Fruit fly (Drosophila melanogaster): ENCODE measurements around the gene Tim9a.

The Tim9a gene

dm6 chrX:13358240-13358799 lies 26.7 kb upstream of the Tim9a start:
- TF ChIP-seq pad (GFP tag; optimal IDR thresholded peaks at IDR 0.05) (peak; percentile 96), Hr96 (GFP tag; optimal IDR thresholded peaks at IDR 0.05) (no peak), CG14711 (tag; optimal IDR thresholded peaks at IDR 0.05) (no peak)

dm6 chrX:13358948-13359347 lies 26.1 kb upstream of the Tim9a start, which contains the start of gene Syt12:
TSS of gene Syt12 (plus strand) at chrX:13359248.
- TF ChIP-seq Crg-1 (GFP tag; optimal IDR thresholded peaks at IDR 0.05), result no peak
- no peak for TF ChIP-seq cnc (optimal IDR thresholded peaks at IDR 0.05)
- no peak for TF ChIP-seq CG7101 (tag; optimal IDR thresholded peaks at IDR 0.05)
- TF ChIP-seq CG12768 (GFP tag; optimal IDR thresholded peaks at IDR 0.05), result no peak
- no peak for TF ChIP-seq CG11617 (GFP tag; optimal IDR thresholded peaks at IDR 0.05)
- no peak for TF ChIP-seq pad (GFP tag; optimal IDR thresholded peaks at IDR 0.05)
- TF ChIP-seq ovo (GFP tag; optimal IDR thresholded peaks at IDR 0.05), result no peak
- no peak for TF ChIP-seq CG5204 (GFP tag; optimal IDR thresholded peaks at IDR 0.05)
- TF ChIP-seq CG14711 (tag; optimal IDR thresholded peaks at IDR 0.05), result no peak
- no peak for TF ChIP-seq CG7045 (GFP tag; optimal IDR thresholded peaks at IDR 0.05)
- no peak for TF ChIP-seq bab1 (GFP tag; optimal IDR thresholded peaks at IDR 0.05)

dm6 chrX:13368149-13368548 lies 16.9 kb upstream of the Tim9a start, which contains the start of gene dmrt11E:
TSS of gene dmrt11E (plus strand) at chrX:13368191.
- TF ChIP-seq CG33017 (tag; optimal IDR thresholded peaks at IDR 0.05), result no peak
- TF ChIP-seq cnc (optimal IDR thresholded peaks at IDR 0.05), result no peak
- no peak for TF ChIP-seq Clk (GFP tag; optimal IDR thresholded peaks at IDR 0.05)
- TF ChIP-seq CG7101 (tag; optimal IDR thresholded peaks at IDR 0.05), result no peak
- TF ChIP-seq ovo (GFP tag; optimal IDR thresholded peaks at IDR 0.05), result no peak
- TF ChIP-seq kay (GFP tag; ENCODE audit: borderline replicate concordance), result no peak
- TF ChIP-seq cic (GFP tag; optimal IDR thresholded peaks at IDR 0.05), result no peak
- no peak for TF ChIP-seq Crg-1 (GFP tag; optimal IDR thresholded peaks at IDR 0.05)
- TF ChIP-seq bab1 (GFP tag; optimal IDR thresholded peaks at IDR 0.05), result no peak
- no peak for TF ChIP-seq Hr96 (GFP tag; optimal IDR thresholded peaks at IDR 0.05)
- no peak for TF ChIP-seq CG14711 (tag; optimal IDR thresholded peaks at IDR 0.05)
- no peak for TF ChIP-seq CG1620 (GFP tag; optimal IDR thresholded peaks at IDR 0.05)
- no peak for TF ChIP-seq CG7045 (GFP tag; optimal IDR thresholded peaks at IDR 0.05)
- TF ChIP-seq Mnt (GFP tag; optimal IDR thresholded peaks at IDR 0.05), result no peak
- no peak for TF ChIP-seq toe (GFP tag; optimal IDR thresholded peaks at IDR 0.05)

dm6 chrX:13369438-13369837 lies 15.6 kb upstream of the Tim9a start:
- TF ChIP-seq Crg-1 (GFP tag; optimal IDR thresholded peaks at IDR 0.05) (no peak), CG7045 (GFP tag; optimal IDR thresholded peaks at IDR 0.05) (no peak), pad (GFP tag; optimal IDR thresholded peaks at IDR 0.05) (no peak), kay (GFP tag; ENCODE audit: borderline replicate concordance) (no peak), CG14711 (tag; optimal IDR thresholded peaks at IDR 0.05) (no peak), cnc (optimal IDR thresholded peaks at IDR 0.05) (no peak), CG11617 (GFP tag; optimal IDR thresholded peaks at IDR 0.05) (no peak), Mnt (GFP tag; optimal IDR thresholded peaks at IDR 0.05) (no peak), cic (GFP tag; optimal IDR thresholded peaks at IDR 0.05) (no peak), CG12768 (GFP tag; optimal IDR thresholded peaks at IDR 0.05) (no peak), toe (GFP tag; optimal IDR thresholded peaks at IDR 0.05) (no peak), CG1620 (GFP tag; optimal IDR thresholded peaks at IDR 0.05) (no peak), tj (GFP tag; optimal IDR thresholded peaks at IDR 0.05) (no peak), CG5204 (GFP tag; optimal IDR thresholded peaks at IDR 0.05) (no peak), ovo (GFP tag; optimal IDR thresholded peaks at IDR 0.05) (no peak), CG33017 (tag; optimal IDR thresholded peaks at IDR 0.05) (no peak)

- TF ChIP-seq cic (GFP tag; optimal IDR thresholded peaks at IDR 0.05), result no peak
- no peak for TF ChIP-seq CG33017 (tag; optimal IDR thresholded peaks at IDR 0.05)
- no peak for TF ChIP-seq Mnt (GFP tag; optimal IDR thresholded peaks at IDR 0.05)
- TF ChIP-seq CG7045 (GFP tag; optimal IDR thresholded peaks at IDR 0.05), result no peak
- peak; percentile 19 for TF ChIP-seq kay (GFP tag; ENCODE audit: borderline replicate concordance)
- no peak for TF ChIP-seq pad (GFP tag; optimal IDR thresholded peaks at IDR 0.05)
Measured at dm6 chrX:13370306-13370705, 14.7 kb upstream of the Tim9a start, which contains the start of gene CG1640. TSS of gene CG1640 (plus strand) at chrX:13370606.

- TF ChIP-seq CG7101 (tag; optimal IDR thresholded peaks at IDR 0.05) (peak; percentile 32), Clk (GFP tag; optimal IDR thresholded peaks at IDR 0.05) (no peak), tj (GFP tag; optimal IDR thresholded peaks at IDR 0.05) (peak; percentile 28), toe (GFP tag; optimal IDR thresholded peaks at IDR 0.05) (peak; percentile 6), bab1 (GFP tag; optimal IDR thresholded peaks at IDR 0.05) (peak; percentile 53), pad (GFP tag; optimal IDR thresholded peaks at IDR 0.05) (no peak), ovo (GFP tag; optimal IDR thresholded peaks at IDR 0.05) (no peak), Mnt (GFP tag; optimal IDR thresholded peaks at IDR 0.05) (peak; percentile 72), cic (GFP tag; optimal IDR thresholded peaks at IDR 0.05) (peak; percentile 22), kay (GFP tag; ENCODE audit: borderline replicate concordance) (peak; percentile 72), CG7045 (GFP tag; optimal IDR thresholded peaks at IDR 0.05) (no peak), Hr96 (GFP tag; optimal IDR thresholded peaks at IDR 0.05) (no peak), CG33017 (tag; optimal IDR thresholded peaks at IDR 0.05) (no peak), Crg-1 (GFP tag; optimal IDR thresholded peaks at IDR 0.05) (peak; percentile 37), CG12768 (GFP tag; optimal IDR thresholded peaks at IDR 0.05) (peak; percentile 25), CG1620 (GFP tag; optimal IDR thresholded peaks at IDR 0.05) (peak; percentile 21), CG5204 (GFP tag; optimal IDR thresholded peaks at IDR 0.05) (no peak), CG14711 (tag; optimal IDR thresholded peaks at IDR 0.05) (peak; percentile 27), CG11617 (GFP tag; optimal IDR thresholded peaks at IDR 0.05) (peak; percentile 35), cnc (optimal IDR thresholded peaks at IDR 0.05) (no peak)
Measured at dm6 chrX:13370826-13371703, 13.9 kb upstream of the Tim9a start.
